Worm (Caenorhabditis elegans): ENCODE results near the gene gfat-2.

- TF ChIP-seq tbx-37 (GFP tag; conservative IDR thresholded peaks at IDR 0.05), result no peak
- no peak for TF ChIP-seq pes-1 (GFP tag; IDR thresholded peaks at IDR 0.05)
- TF ChIP-seq ceh-36 (tag; optimal IDR thresholded peaks at IDR 0.05), result no peak
- no peak for TF ChIP-seq hmg-4 (GFP tag; optimal IDR thresholded peaks at IDR 0.05)
- TF ChIP-seq ama-1 (optimal IDR thresholded peaks at IDR 0.05), result no peak
- no peak for TF ChIP-seq B0310.2 (tag; optimal IDR thresholded peaks at IDR 0.05)
Measured at ce11 chrIV:11431448-11431847, 21.4 kb downstream of the gfat-2 start.
